Worm (Caenorhabditis elegans): ENCODE measurements around the gene Y57G11A.5.

DNA sequence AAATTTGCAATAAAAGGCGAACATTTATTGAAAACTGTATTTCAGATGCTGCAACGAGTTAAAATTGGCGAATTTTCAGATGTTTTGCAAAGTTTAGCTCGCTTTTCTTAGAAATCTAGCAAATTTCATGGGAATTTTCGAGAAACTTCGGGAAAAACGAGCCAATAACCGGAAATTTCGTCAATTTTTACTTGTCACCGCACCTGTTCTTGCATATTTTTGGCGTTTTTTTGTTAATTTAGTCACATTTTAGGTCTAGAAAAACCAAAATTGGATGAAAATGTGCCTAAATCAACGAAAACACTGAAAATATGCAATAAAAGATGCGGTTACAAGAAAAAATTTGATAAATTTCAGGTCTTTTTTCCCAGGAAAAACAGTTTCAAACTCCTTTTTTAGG lies 45.5 kb downstream of the Y57G11A.5 start:
- no peak for TF ChIP-seq sea-1 (GFP tag; conservative IDR thresholded peaks at IDR 0.05)
- no peak for TF ChIP-seq ama-1 (optimal IDR thresholded peaks at IDR 0.05)
- no peak for TF ChIP-seq tbx-11 (GFP tag; IDR thresholded peaks at IDR 0.05)
- TF ChIP-seq aly-1 (tag; optimal IDR thresholded peaks at IDR 0.05): no peak
